Worm (Caenorhabditis elegans) whole organism, early embryonic: ENCODE measurements around the gene T16A9.5.

Experiments used
- ama-1 ChIP-seq: fragments of 150-350 bp; optimal IDR thresholded peaks from 2 replicates; lab custom pipeline; 2014
- flt-1 ChIP-seq: fragments of 200-800 bp; sonication (Bioruptor generic); IDR thresholded peaks from 2 replicates; pipeline ENCODE4 v1.3.6; 2022; ENCODE audit warnings: missing genetic modification characterization, missing compliant biosample characterization
- hmg-4 ChIP-seq: fragments of 200-800 bp; sonication (Bioruptor generic); optimal IDR thresholded peaks from 2 replicates; lab custom pipeline; 2018; ENCODE audit warnings: mild to moderate bottlenecking, missing genetic modification characterization, missing compliant biosample characterization
- pes-1 ChIP-seq: fragments of 200-800 bp; sonication (Bioruptor generic); IDR thresholded peaks from 2 replicates; pipeline ENCODE4 v1.3.6; 2022; ENCODE audit warnings: missing genetic modification reagents, missing genetic modification characterization, missing compliant biosample characterization
- scrt-1 ChIP-seq: fragments of 200-800 bp; sonication (Bioruptor generic); IDR thresholded peaks from 2 replicates; pipeline ENCODE4 v1.3.6; 2022; ENCODE audit warnings: missing genetic modification characterization, missing compliant biosample characterization

ce11 chrV:14226373-14226772, 11.4 kb upstream of the T16A9.5 start, which contains the start of gene nep-21:
- TF ChIP-seq scrt-1 (GFP tag; lab: Robert Waterston, UW) (no peak), flt-1 (no peak), ama-1 (lab: Kevin White, UChicago) (no peak), pes-1 (GFP tag; lab: Robert Waterston, UW) (no peak), hmg-4 (GFP tag; lab: Kevin White, UChicago) (no peak)
